Fruit fly (Drosophila melanogaster): ENCODE measurements around the gene Pgk.

Pgk gene

dm6 chr2L:2748480-2749143, 4.3 kb downstream of the Pgk start (continued):
- TF ChIP-seq dysf (GFP tag; IDR thresholded peaks at IDR 0.05) = peak; percentile 90
- TF ChIP-seq aop (GFP tag; IDR thresholded peaks at IDR 0.05) = peak; percentile 61; the same call in 1 of the 2 replicates
- no peak for TF ChIP-seq hkb (optimal IDR thresholded peaks at IDR 0.05)
- peak; percentile 74 for TF ChIP-seq hkb (GFP tag; IDR thresholded peaks at IDR 0.05)
- peak; percentile 70 for TF ChIP-seq CG10462 (GFP tag; optimal IDR thresholded peaks at IDR 0.05)
- no peak for TF ChIP-seq Hr39 (optimal IDR thresholded peaks at IDR 0.05)
- peak; percentile 99 for TF ChIP-seq Med (GFP tag)
- no peak for TF ChIP-seq CG6791 (GFP tag; IDR thresholded peaks at IDR 0.05; ENCODE audit: partially characterized antibody)
- peak; percentile 60 for TF ChIP-seq CG31365 (tag; optimal IDR thresholded peaks at IDR 0.05)
- peak; percentile 67 for TF ChIP-seq CG33557 (GFP tag; optimal IDR thresholded peaks at IDR 0.05)
- no peak for TF ChIP-seq CG8478 (optimal IDR thresholded peaks at IDR 0.05)
- TF ChIP-seq br (optimal IDR thresholded peaks at IDR 0.05) = no peak
- peak; percentile 87 for TF ChIP-seq CG13775 (GFP tag; optimal IDR thresholded peaks at IDR 0.05)
- peak; percentile 88 for TF ChIP-seq CG9215 (GFP tag; IDR thresholded peaks at IDR 0.05)
- peak; percentile 42 for TF ChIP-seq CG10321 (GFP tag; IDR thresholded peaks at IDR 0.05)
- TF ChIP-seq CG12104 (GFP tag; optimal IDR thresholded peaks at IDR 0.05) = peak; percentile 83
- TF ChIP-seq Dfd (GFP tag; optimal IDR thresholded peaks at IDR 0.05) = no peak
- peak; percentile 51 for TF ChIP-seq en (GFP tag; optimal IDR thresholded peaks at IDR 0.05)
- peak; percentile 81 for TF ChIP-seq CG10366 (GFP tag; IDR thresholded peaks at IDR 0.05)
- TF ChIP-seq CG4730 (GFP tag; IDR thresholded peaks at IDR 0.05) = peak; percentile 82
- TF ChIP-seq lbe (GFP tag; optimal IDR thresholded peaks at IDR 0.05) = peak; percentile 79
- TF ChIP-seq Nf-YC (tag; optimal IDR thresholded peaks at IDR 0.05) = peak; percentile 85
- TF ChIP-seq Spps (tag; optimal IDR thresholded peaks at IDR 0.05) = peak; percentile 30
- peak; percentile 88 for TF ChIP-seq bcd (GFP tag; optimal IDR thresholded peaks at IDR 0.05)
- TF ChIP-seq CG18262 (tag; optimal IDR thresholded peaks at IDR 0.05) = peak; percentile 94
- peak; percentile 64; the same call in 1 of the 2 replicates for TF ChIP-seq Nf-YA (GFP tag; IDR thresholded peaks at IDR 0.05)
- peak; percentile 46 for TF ChIP-seq sd (tag; optimal IDR thresholded peaks at IDR 0.05)
- no peak for TF ChIP-seq ac (GFP tag; optimal IDR thresholded peaks at IDR 0.05)
- TF ChIP-seq CG6683 (GFP tag; optimal IDR thresholded peaks at IDR 0.05) = peak; percentile 61
- TF ChIP-seq disco-r (GFP tag; optimal IDR thresholded peaks at IDR 0.05) = peak; percentile 58
- peak; percentile 81 for TF ChIP-seq Dip3 (GFP tag; optimal IDR thresholded peaks at IDR 0.05)
- TF ChIP-seq CG9876 (GFP tag; optimal IDR thresholded peaks at IDR 0.05) = peak; percentile 74
- peak; percentile 68 for TF ChIP-seq zen (tag; optimal IDR thresholded peaks at IDR 0.05)
- no peak for TF ChIP-seq Lim3 (GFP tag; IDR thresholded peaks at IDR 0.05)
- no peak for TF ChIP-seq CG7745 (tag; optimal IDR thresholded peaks at IDR 0.05)
- TF ChIP-seq kni (GFP tag; optimal IDR thresholded peaks at IDR 0.05) = peak; percentile 55
- peak; percentile 67 for TF ChIP-seq org-1 (GFP tag; optimal IDR thresholded peaks at IDR 0.05)
- peak; percentile 63 for TF ChIP-seq Opbp (GFP tag; IDR thresholded peaks at IDR 0.05; ENCODE audit: partially characterized antibody)
- TF ChIP-seq Taf1 (GFP tag; IDR thresholded peaks at IDR 0.05) = peak; percentile 59
- TF ChIP-seq CG17186 (GFP tag; optimal IDR thresholded peaks at IDR 0.05) = peak; percentile 82
- peak; percentile 70 for TF ChIP-seq tx (GFP tag; optimal IDR thresholded peaks at IDR 0.05)
- peak; percentile 91 for TF ChIP-seq gsb-n (tag; optimal IDR thresholded peaks at IDR 0.05)
- peak; percentile 72 to 74 for TF ChIP-seq chif (GFP tag; optimal IDR thresholded peaks at IDR 0.05)
- peak; percentile 51 for TF ChIP-seq kah (GFP tag; optimal IDR thresholded peaks at IDR 0.05)
- TF ChIP-seq Lhr (GFP tag; optimal IDR thresholded peaks at IDR 0.05) = peak; percentile 78
- TF ChIP-seq CG32767 (GFP tag; IDR thresholded peaks at IDR 0.05) = peak; percentile 77
- TF ChIP-seq Hand (GFP tag; optimal IDR thresholded peaks at IDR 0.05) = peak; percentile 67
- peak; percentile 94 for TF ChIP-seq row (GFP tag; IDR thresholded peaks at IDR 0.05)
- TF ChIP-seq Ada2b (GFP tag; IDR thresholded peaks at IDR 0.05) = peak; percentile 62
- peak; percentile 36; the same call in 1 of the 2 replicates for TF ChIP-seq inv (GFP tag; IDR thresholded peaks at IDR 0.05; ENCODE audit: partially characterized antibody)
- TF ChIP-seq CG6654 (GFP tag; optimal IDR thresholded peaks at IDR 0.05) = peak; percentile 56
